Worm (Caenorhabditis elegans): ENCODE results near the gene ins-17.

ins-17 gene

DNA sequence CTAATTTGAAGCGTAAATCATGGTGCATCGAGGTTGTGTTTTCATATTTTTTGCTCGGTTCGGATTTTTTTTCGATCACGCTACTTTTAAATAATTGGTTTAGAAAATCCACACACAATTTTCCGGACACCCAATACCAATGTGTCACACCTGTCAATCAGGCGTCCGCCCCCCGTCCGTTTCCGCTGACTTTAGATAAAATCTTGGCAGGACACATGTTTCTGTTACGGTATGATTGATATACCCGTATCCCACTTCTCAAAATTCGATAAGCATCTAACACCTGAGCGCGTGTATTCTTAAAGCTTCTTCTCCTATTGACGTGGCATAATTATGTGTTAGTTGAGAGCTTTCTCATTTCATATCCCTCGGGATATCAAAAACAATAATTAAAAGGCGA lies 29.3 kb downstream of the ins-17 start:
- no peak for TF ChIP-seq ets-7 (tag; optimal IDR thresholded peaks at IDR 0.05)
- no peak for TF ChIP-seq B0310.2 (tag; optimal IDR thresholded peaks at IDR 0.05)
- TF ChIP-seq tra-4 (tag; optimal IDR thresholded peaks at IDR 0.05), result no peak
- TF ChIP-seq hmg-4 (GFP tag; optimal IDR thresholded peaks at IDR 0.05), result no peak
- TF ChIP-seq sea-1 (GFP tag; conservative IDR thresholded peaks at IDR 0.05), result no peak
- no peak for TF ChIP-seq flt-1 (GFP tag; IDR thresholded peaks at IDR 0.05)
- no peak for TF ChIP-seq hmbx-1 (tag; optimal IDR thresholded peaks at IDR 0.05)
- no peak for TF ChIP-seq pes-1 (GFP tag; IDR thresholded peaks at IDR 0.05)
- no peak for TF ChIP-seq ceh-36 (tag; optimal IDR thresholded peaks at IDR 0.05)
- no peak for TF ChIP-seq tbx-11 (GFP tag; IDR thresholded peaks at IDR 0.05)
- TF ChIP-seq hnd-1 (tag; optimal IDR thresholded peaks at IDR 0.05), result no peak
- TF ChIP-seq aly-1 (tag; optimal IDR thresholded peaks at IDR 0.05), result no peak
- no peak for TF ChIP-seq ceh-13 (GFP tag; optimal IDR thresholded peaks at IDR 0.05)
- TF ChIP-seq ama-1 (optimal IDR thresholded peaks at IDR 0.05), result no peak
- TF ChIP-seq F13C5.2 (tag; optimal IDR thresholded peaks at IDR 0.05), result no peak
- TF ChIP-seq scrt-1 (GFP tag; IDR thresholded peaks at IDR 0.05), result no peak
- no peak for TF ChIP-seq tbx-37 (GFP tag; conservative IDR thresholded peaks at IDR 0.05)

DNA sequence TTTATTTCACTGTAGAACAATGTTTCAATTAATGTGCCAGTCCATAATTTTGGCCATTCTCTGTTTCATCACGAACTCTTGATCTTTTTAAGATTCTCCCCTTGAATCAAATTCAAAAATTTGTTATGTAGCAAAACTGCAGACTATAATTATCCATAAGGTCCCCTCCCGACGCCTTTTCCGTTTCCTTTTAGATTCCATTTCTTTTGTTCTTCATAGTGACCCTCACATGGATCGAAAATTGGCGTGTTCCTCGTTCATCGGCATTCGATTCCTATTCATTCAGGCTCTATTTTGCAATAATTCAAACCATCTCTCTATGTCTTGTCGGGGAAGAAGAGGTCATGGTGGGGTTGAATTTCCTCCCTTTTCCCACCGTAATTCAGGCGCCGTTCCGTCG lies 32.9 kb downstream of the ins-17 start:
- TF ChIP-seq tbx-37 (GFP tag; conservative IDR thresholded peaks at IDR 0.05) (no peak), tra-4 (tag; optimal IDR thresholded peaks at IDR 0.05) (no peak), ama-1 (optimal IDR thresholded peaks at IDR 0.05) (no peak), tbx-11 (GFP tag; IDR thresholded peaks at IDR 0.05) (no peak), hnd-1 (tag; optimal IDR thresholded peaks at IDR 0.05) (no peak), ceh-13 (GFP tag; optimal IDR thresholded peaks at IDR 0.05) (no peak), aly-1 (tag; optimal IDR thresholded peaks at IDR 0.05) (no peak), flt-1 (GFP tag; IDR thresholded peaks at IDR 0.05) (no peak), hmg-4 (GFP tag; optimal IDR thresholded peaks at IDR 0.05) (no peak), sea-1 (GFP tag; conservative IDR thresholded peaks at IDR 0.05) (no peak), scrt-1 (GFP tag; IDR thresholded peaks at IDR 0.05) (no peak), B0310.2 (tag; optimal IDR thresholded peaks at IDR 0.05) (no peak), hmbx-1 (tag; optimal IDR thresholded peaks at IDR 0.05) (no peak), pes-1 (GFP tag; IDR thresholded peaks at IDR 0.05) (no peak), ets-7 (tag; optimal IDR thresholded peaks at IDR 0.05) (no peak), F13C5.2 (tag; optimal IDR thresholded peaks at IDR 0.05) (no peak), ceh-36 (tag; optimal IDR thresholded peaks at IDR 0.05) (no peak)

DNA sequence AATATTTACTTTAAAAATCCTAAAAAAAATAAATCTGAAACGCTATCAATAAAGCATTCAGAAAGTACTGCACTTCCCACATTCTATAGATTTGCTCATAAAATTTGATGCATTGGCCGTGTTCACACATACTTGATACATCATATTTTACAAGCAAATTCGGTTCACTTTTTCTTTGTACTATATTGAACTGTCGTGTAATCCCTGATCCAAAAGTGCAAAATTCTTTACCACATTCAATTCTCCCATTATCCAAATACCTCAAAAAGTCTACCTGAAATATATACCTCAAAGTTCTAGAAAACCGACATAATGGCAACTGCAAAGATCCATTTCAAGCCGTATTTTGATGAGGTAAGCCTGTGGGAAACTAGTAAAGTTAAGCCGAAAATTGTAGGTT lies 35.6 kb downstream of the ins-17 start, which contains the start of gene nex-3:
Gene nex-3 (plus strand): TSS at position 301 of the 400 bp plus-strand sequence.
- no peak for TF ChIP-seq ceh-13 (GFP tag; optimal IDR thresholded peaks at IDR 0.05)
- TF ChIP-seq hmg-4 (GFP tag; optimal IDR thresholded peaks at IDR 0.05), result no peak
- no peak for TF ChIP-seq ets-7 (tag; optimal IDR thresholded peaks at IDR 0.05)
- no peak for TF ChIP-seq tbx-37 (GFP tag; conservative IDR thresholded peaks at IDR 0.05)
- TF ChIP-seq aly-1 (tag; optimal IDR thresholded peaks at IDR 0.05), result no peak
- TF ChIP-seq hnd-1 (tag; optimal IDR thresholded peaks at IDR 0.05), result no peak
- TF ChIP-seq sea-1 (GFP tag; conservative IDR thresholded peaks at IDR 0.05), result no peak
- no peak for TF ChIP-seq hmbx-1 (tag; optimal IDR thresholded peaks at IDR 0.05)
- no peak for TF ChIP-seq B0310.2 (tag; optimal IDR thresholded peaks at IDR 0.05)
- no peak for TF ChIP-seq scrt-1 (GFP tag; IDR thresholded peaks at IDR 0.05)
- no peak for TF ChIP-seq pes-1 (GFP tag; IDR thresholded peaks at IDR 0.05)
- no peak for TF ChIP-seq F13C5.2 (tag; optimal IDR thresholded peaks at IDR 0.05)
- no peak for TF ChIP-seq tbx-11 (GFP tag; IDR thresholded peaks at IDR 0.05)
- no peak for TF ChIP-seq tra-4 (tag; optimal IDR thresholded peaks at IDR 0.05)
- TF ChIP-seq ama-1 (optimal IDR thresholded peaks at IDR 0.05), result no peak
- no peak for TF ChIP-seq ceh-36 (tag; optimal IDR thresholded peaks at IDR 0.05)
- no peak for TF ChIP-seq flt-1 (GFP tag; IDR thresholded peaks at IDR 0.05)

DNA sequence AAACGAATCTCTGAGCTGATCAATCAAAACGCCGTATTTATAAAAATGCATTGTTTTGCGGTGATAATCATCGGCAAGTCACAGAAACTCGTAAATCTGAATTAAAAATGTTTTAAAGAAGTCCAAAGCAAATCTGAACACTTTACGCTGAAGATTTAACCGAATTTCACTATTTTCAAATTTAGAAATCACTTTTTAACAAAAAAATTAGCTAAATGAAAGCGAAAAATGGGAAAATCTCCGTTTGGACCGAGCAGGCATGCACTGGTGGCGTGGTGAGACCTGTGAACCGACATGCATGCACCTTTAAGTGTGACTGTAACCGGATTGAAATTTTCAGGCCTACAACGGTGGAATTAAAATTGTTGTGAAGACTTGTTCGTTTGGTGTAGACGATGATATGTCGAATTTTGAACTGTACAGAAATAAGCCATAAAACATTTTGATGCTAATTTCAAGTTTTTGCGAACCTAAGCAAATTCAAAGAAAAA lies 37.8 kb downstream of the ins-17 start, which contains the start of gene C28A5.2:
Gene C28A5.2 (minus strand): TSS at position 51 of the 491 bp plus-strand sequence.
- TF ChIP-seq F13C5.2 (tag; optimal IDR thresholded peaks at IDR 0.05) (no peak), flt-1 (GFP tag; IDR thresholded peaks at IDR 0.05) (no peak), hmbx-1 (tag; optimal IDR thresholded peaks at IDR 0.05) (no peak)

DNA sequence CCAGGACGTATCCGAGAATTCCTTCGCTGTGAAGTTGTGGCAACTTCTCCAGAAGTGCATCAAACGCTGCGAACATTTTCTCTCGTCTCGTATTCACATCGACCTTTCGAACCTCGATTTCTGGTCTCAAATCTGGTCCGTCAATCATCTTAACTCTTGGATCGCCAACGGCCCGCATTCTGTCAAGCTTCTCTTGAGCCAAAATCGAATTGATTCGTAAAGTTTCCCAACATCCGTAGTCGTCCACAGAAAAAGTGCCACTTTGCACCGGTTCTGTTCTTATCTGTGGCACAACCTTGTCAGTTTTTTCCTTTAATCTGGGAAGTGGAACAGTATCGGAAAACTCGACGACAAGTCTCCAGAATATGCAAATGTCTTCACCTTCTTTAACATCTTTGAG lies 42.1 kb downstream of the ins-17 start:
- TF ChIP-seq scrt-1 (GFP tag; IDR thresholded peaks at IDR 0.05), result no peak
- TF ChIP-seq sea-1 (GFP tag; conservative IDR thresholded peaks at IDR 0.05), result no peak
- no peak for TF ChIP-seq ceh-13 (GFP tag; optimal IDR thresholded peaks at IDR 0.05)
- TF ChIP-seq hmg-4 (GFP tag; optimal IDR thresholded peaks at IDR 0.05), result no peak
- no peak for TF ChIP-seq hnd-1 (tag; optimal IDR thresholded peaks at IDR 0.05)
- no peak for TF ChIP-seq F13C5.2 (tag; optimal IDR thresholded peaks at IDR 0.05)
- no peak for TF ChIP-seq flt-1 (GFP tag; IDR thresholded peaks at IDR 0.05)
- TF ChIP-seq ets-7 (tag; optimal IDR thresholded peaks at IDR 0.05), result no peak
- no peak for TF ChIP-seq tra-4 (tag; optimal IDR thresholded peaks at IDR 0.05)
- TF ChIP-seq B0310.2 (tag; optimal IDR thresholded peaks at IDR 0.05), result no peak
- no peak for TF ChIP-seq tbx-37 (GFP tag; conservative IDR thresholded peaks at IDR 0.05)
- no peak for TF ChIP-seq tbx-11 (GFP tag; IDR thresholded peaks at IDR 0.05)
- TF ChIP-seq ceh-36 (tag; optimal IDR thresholded peaks at IDR 0.05), result no peak
- TF ChIP-seq hmbx-1 (tag; optimal IDR thresholded peaks at IDR 0.05), result no peak
- TF ChIP-seq pes-1 (GFP tag; IDR thresholded peaks at IDR 0.05), result no peak
- TF ChIP-seq aly-1 (tag; optimal IDR thresholded peaks at IDR 0.05), result no peak
- TF ChIP-seq ama-1 (optimal IDR thresholded peaks at IDR 0.05), result no peak

DNA sequence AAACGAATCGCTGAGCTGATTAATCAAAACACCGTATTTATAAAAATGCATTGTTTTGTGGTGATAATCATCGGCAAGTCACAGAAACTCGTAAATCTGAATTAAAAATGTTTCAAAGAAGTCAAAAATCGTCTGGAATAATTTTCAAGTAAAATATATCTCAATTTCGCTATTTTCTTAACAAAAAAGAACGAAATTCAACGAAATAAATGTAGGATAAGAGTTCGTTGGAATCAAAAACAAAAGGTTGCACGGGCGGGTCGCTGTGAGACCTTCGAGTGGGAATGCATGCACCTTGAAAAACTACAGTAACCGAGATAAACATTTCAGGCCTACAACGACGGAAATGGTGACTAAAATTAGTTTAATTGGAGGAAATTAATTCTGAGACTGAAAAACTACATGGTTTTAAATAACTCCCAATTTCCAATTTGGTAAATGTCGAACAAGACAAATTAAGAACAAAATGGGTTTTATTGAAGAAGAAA lies 43.0 kb downstream of the ins-17 start, which contains the start of gene C28A5.1:
Gene C28A5.1 (minus strand): TSS at position 51 of the 488 bp plus-strand sequence.
- TF ChIP-seq tbx-37 (GFP tag; conservative IDR thresholded peaks at IDR 0.05), result no peak
- no peak for TF ChIP-seq ceh-36 (tag; optimal IDR thresholded peaks at IDR 0.05)

DNA sequence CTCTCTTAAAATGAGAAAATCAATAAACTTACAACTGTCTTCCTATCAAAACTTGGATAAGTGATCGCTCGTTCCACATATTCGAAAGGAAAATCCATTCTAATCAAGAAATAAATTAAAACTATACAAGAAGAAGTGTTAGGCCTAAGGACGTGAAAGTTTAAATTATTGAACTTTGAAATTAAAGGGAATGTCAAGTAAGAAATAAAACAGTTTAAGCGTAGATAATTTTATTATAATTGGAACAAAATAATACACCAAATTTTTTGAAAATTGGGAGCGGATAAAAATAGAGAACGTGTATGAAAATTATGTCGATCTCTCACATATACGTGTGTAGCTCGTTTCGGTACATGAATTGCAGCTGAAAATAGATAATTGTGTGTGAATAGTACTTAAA lies 48.0 kb downstream of the ins-17 start, which contains the start of gene C28A5.6:
Gene C28A5.6 (minus strand): TSS at position 101 of the 400 bp plus-strand sequence.
- TF ChIP-seq tra-4 (tag; optimal IDR thresholded peaks at IDR 0.05) (no peak), ceh-36 (tag; optimal IDR thresholded peaks at IDR 0.05) (no peak)
